Fruit fly (Drosophila melanogaster): ENCODE measurements around the gene CG7443.

- TF ChIP-seq Sin3A (optimal IDR thresholded peaks at IDR 0.05) (no peak), ttk (optimal IDR thresholded peaks at IDR 0.05) (no peak)
These were observed 2.8 kb downstream of the CG7443 start for dm6 chr3R:8326884-8327283.

All from Kc167 (cell line).